Worm (Caenorhabditis elegans) whole organism, L3 larva: Measurements from ENCODE around the gene F52H2.1.

Source experiments
- ZK546.5 ChIP-seq: sonication (generic microtip); optimal IDR thresholded peaks from 2 replicates; lab custom pipeline; 2017; ENCODE audit warnings: missing biosample characterization, missing genetic modification characterization
- elt-3 ChIP-seq, 3 experiments: fragments of 150-350 bp in 1 of 3; sonication (generic microtip) in 2 of 3; optimal IDR thresholded peaks; 2 replicates in 2 of 3; 4 replicates in 1 of 3; lab custom pipeline; 2014 to 2017; ENCODE audit warnings: missing biosample characterization in 3 of 3, missing genetic modification characterization in 3 of 3
- lin-39 ChIP-seq: fragments of 150-350 bp; optimal IDR thresholded peaks from 2 replicates; lab custom pipeline; 2018; ENCODE audit warnings: missing biosample characterization, missing genetic modification reagents, missing genetic modification characterization
- nhr-12 ChIP-seq: fragments of 150-350 bp; optimal IDR thresholded peaks from 2 replicates; lab custom pipeline; 2014; ENCODE audit warnings: missing biosample characterization, missing genetic modification characterization
- nhr-237 ChIP-seq: fragments of 150-350 bp; optimal IDR thresholded peaks from 2 replicates; lab custom pipeline; 2014; ENCODE audit warnings: missing biosample characterization, missing genetic modification characterization
- nhr-28 ChIP-seq: fragments of 150-350 bp; optimal IDR thresholded peaks from 2 replicates; lab custom pipeline; 2014; ENCODE audit warnings: missing biosample characterization, missing genetic modification characterization
- nhr-76 ChIP-seq: fragments of 150-350 bp; sonication (generic microtip); optimal IDR thresholded peaks from 5 replicates; lab custom pipeline; 2014; ENCODE audit warnings: missing biosample characterization, missing genetic modification characterization
- nhr-77 ChIP-seq: fragments of 150-350 bp; optimal IDR thresholded peaks from 2 replicates; lab custom pipeline; 2014; ENCODE audit warnings: missing biosample characterization, missing genetic modification characterization
- pqm-1 ChIP-seq: fragments of 150-350 bp; optimal IDR thresholded peaks from 2 replicates; lab custom pipeline; 2017; ENCODE audit warnings: missing biosample characterization, missing genetic modification characterization, inconsistent platforms
- tbx-2 ChIP-seq: sonication (generic microtip); optimal IDR thresholded peaks from 2 replicates; lab custom pipeline; 2016; ENCODE audit warnings: mild to moderate bottlenecking, missing genetic modification characterization, missing compliant biosample characterization
- zag-1 ChIP-seq: fragments of 150-350 bp; optimal IDR thresholded peaks from 2 replicates; lab custom pipeline; 2014; ENCODE audit warnings: missing biosample characterization, missing genetic modification characterization

- TF ChIP-seq elt-3 (tag; optimal IDR thresholded peaks at IDR 0.05; lab: Kevin White, UChicago) = no peak
- no peak for TF ChIP-seq zag-1 (tag; lab: Kevin White, UChicago)
- peak; percentile 97 for TF ChIP-seq lin-39 (tag; lab: Kevin White, UChicago)
- no peak for TF ChIP-seq nhr-237 (tag; lab: Kevin White, UChicago)
- TF ChIP-seq ZK546.5 (tag; lab: Kevin White, UChicago) = no peak
- TF ChIP-seq nhr-12 (tag; lab: Kevin White, UChicago) = no peak
- no peak for TF ChIP-seq nhr-77 (tag; lab: Kevin White, UChicago)
- TF ChIP-seq pqm-1 = no peak
- TF ChIP-seq nhr-76 = no peak
- TF ChIP-seq tbx-2 = peak; percentile 54
- TF ChIP-seq nhr-28 (tag; lab: Kevin White, UChicago) = no peak
Observed at ce11 chrX:2536246-2536772, 36.6 kb upstream of the F52H2.1 start.
